Fruit fly (Drosophila melanogaster): ENCODE measurements around the gene CG1582.
A peak's percentile ranks its signal among the peaks of the same experiment; 100 is the strongest.

The CG1582 gene

dm6 chrX:10846972-10847435, 52.1 kb downstream of the CG1582 start, which contains the start of gene sbr (continued):
- 0 out of 2 replicates have a peak, but pooled peaks have one; percentile 38 for TF ChIP-seq bbx (GFP tag; IDR thresholded peaks at IDR 0.05; ENCODE audit: partially characterized antibody)
- no peak for TF ChIP-seq CG16779 (GFP tag; IDR thresholded peaks at IDR 0.05)
- peak; percentile 90 for TF ChIP-seq BEAF-32 (GFP tag; optimal IDR thresholded peaks at IDR 0.05)
- TF ChIP-seq D19B (GFP tag; optimal IDR thresholded peaks at IDR 0.05), result no peak
- TF ChIP-seq wek (GFP tag; optimal IDR thresholded peaks at IDR 0.05), result no peak
- peak; percentile 40 for TF ChIP-seq pzg (GFP tag; optimal IDR thresholded peaks at IDR 0.05)
- peak; percentile 6 for TF ChIP-seq CG10267 (tag; optimal IDR thresholded peaks at IDR 0.05)
- TF ChIP-seq crc (GFP tag; optimal IDR thresholded peaks at IDR 0.05), result no peak
- TF ChIP-seq CG6683 (GFP tag; optimal IDR thresholded peaks at IDR 0.05), result no peak
- TF ChIP-seq Deaf1 (tag; optimal IDR thresholded peaks at IDR 0.05), result no peak
- TF ChIP-seq CG1024 (GFP tag; IDR thresholded peaks at IDR 0.05), result no peak
- TF ChIP-seq pum (GFP tag; optimal IDR thresholded peaks at IDR 0.05), result no peak
- no peak for TF ChIP-seq CG8281 (tag; optimal IDR thresholded peaks at IDR 0.05)
- TF ChIP-seq CG10147 (GFP tag; optimal IDR thresholded peaks at IDR 0.05), result no peak
- no peak for TF ChIP-seq CG4730 (GFP tag; IDR thresholded peaks at IDR 0.05)
- no peak for TF ChIP-seq CG18764 (GFP tag; optimal IDR thresholded peaks at IDR 0.05)
- no peak for TF ChIP-seq CG4404 (GFP tag; IDR thresholded peaks at IDR 0.05)
- no peak for TF ChIP-seq odd (GFP tag; optimal IDR thresholded peaks at IDR 0.05)
- no peak for TF ChIP-seq ase (GFP tag; IDR thresholded peaks at IDR 0.05)
- no peak for TF ChIP-seq CG32772 (GFP tag; IDR thresholded peaks at IDR 0.05)
- peak; percentile 57; the same call in 2 of the 3 replicates for TF ChIP-seq Doc3 (GFP tag; IDR thresholded peaks at IDR 0.05; ENCODE audit: partially characterized antibody)
- no peak for TF ChIP-seq Hmx (GFP tag; optimal IDR thresholded peaks at IDR 0.05)
- no peak for TF ChIP-seq maf-S (GFP tag; optimal IDR thresholded peaks at IDR 0.05)
- TF ChIP-seq Fer3 (tag; optimal IDR thresholded peaks at IDR 0.05), result no peak
- TF ChIP-seq Abd-B (GFP tag; optimal IDR thresholded peaks at IDR 0.05), result no peak
- TF ChIP-seq trh (GFP tag; optimal IDR thresholded peaks at IDR 0.05), result no peak
- no peak for TF ChIP-seq al (GFP tag; IDR thresholded peaks at IDR 0.05)
- no peak for TF ChIP-seq Camta (GFP tag; optimal IDR thresholded peaks at IDR 0.05)
- no peak for TF ChIP-seq CG34422 (GFP tag; IDR thresholded peaks at IDR 0.05)
- TF ChIP-seq Pdp1 (GFP tag; optimal IDR thresholded peaks at IDR 0.05), result peak in 1 of 2 experiments; percentile 8
- no peak for TF ChIP-seq YL-1 (GFP tag; optimal IDR thresholded peaks at IDR 0.05)
- no peak for TF ChIP-seq tap (tag; optimal IDR thresholded peaks at IDR 0.05)
- TF ChIP-seq CG5180 (GFP tag; optimal IDR thresholded peaks at IDR 0.05), result no peak
- no peak for TF ChIP-seq dati (GFP tag; IDR thresholded peaks at IDR 0.05)
- peak; percentile 17 for TF ChIP-seq CG15514 (GFP tag; optimal IDR thresholded peaks at IDR 0.05)
- no peak for TF ChIP-seq Hr39 (optimal IDR thresholded peaks at IDR 0.05)
- no peak for TF ChIP-seq ATbp (GFP tag; optimal IDR thresholded peaks at IDR 0.05)
- TF ChIP-seq zf30C (GFP tag; optimal IDR thresholded peaks at IDR 0.05), result no peak
- TF ChIP-seq gcm2 (GFP tag; optimal IDR thresholded peaks at IDR 0.05), result no peak
- no peak for TF ChIP-seq Trl (optimal IDR thresholded peaks at IDR 0.05)
- TF ChIP-seq Trl (GFP tag; optimal IDR thresholded peaks at IDR 0.05), result no peak
- TF ChIP-seq h (optimal IDR thresholded peaks at IDR 0.05), result no peak
- TF ChIP-seq CG8944 (GFP tag; optimal IDR thresholded peaks at IDR 0.05), result no peak
- no peak for TF ChIP-seq hkb (optimal IDR thresholded peaks at IDR 0.05)
- TF ChIP-seq hkb (GFP tag; IDR thresholded peaks at IDR 0.05), result no peak
- TF ChIP-seq CG30403 (GFP tag; optimal IDR thresholded peaks at IDR 0.05), result peak; percentile 42
- no peak for TF ChIP-seq ken (GFP tag; IDR thresholded peaks at IDR 0.05)
- TF ChIP-seq CG7963 (GFP tag; IDR thresholded peaks at IDR 0.05; ENCODE audit: partially characterized antibody), result peak; percentile 64; the same call in 1 of the 3 replicates
- peak; percentile 4 for TF ChIP-seq sug (tag; optimal IDR thresholded peaks at IDR 0.05)
- no peak for TF ChIP-seq Nf-YB (GFP tag; optimal IDR thresholded peaks at IDR 0.05)
- TF ChIP-seq hbn (GFP tag; IDR thresholded peaks at IDR 0.05; ENCODE audit: partially characterized antibody), result peak; percentile 53; the same call in 1 of the 2 replicates
- no peak for TF ChIP-seq Ets65A (GFP tag)

All from whole organism, embryonic.